Worm (Caenorhabditis elegans): ENCODE results near the gene nspf-1.

DNA sequence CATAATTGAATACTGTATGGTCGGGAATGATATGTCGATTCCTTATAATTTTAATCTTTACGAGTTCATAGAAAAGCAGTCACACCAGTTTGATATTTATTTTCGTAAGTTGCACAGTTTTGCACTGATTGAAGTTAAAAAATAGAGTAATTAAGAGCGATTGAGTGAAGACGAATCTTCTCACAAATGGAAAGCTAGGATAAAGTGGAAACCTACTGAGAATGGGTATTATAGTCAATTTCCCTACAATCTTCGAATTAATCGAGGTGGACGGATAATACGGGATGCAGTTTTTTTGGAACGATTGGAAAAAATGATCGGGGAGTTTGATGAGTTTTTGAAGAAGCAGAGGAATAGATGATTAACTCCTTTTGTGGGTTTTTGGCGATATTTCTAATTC lies 46.4 kb upstream of the nspf-1 start, which contains the start of gene F22E5.23:
- TF ChIP-seq nhr-237 (tag; optimal IDR thresholded peaks at IDR 0.05) = no peak
- no peak for TF ChIP-seq aly-2 (tag; optimal IDR thresholded peaks at IDR 0.05)
- TF ChIP-seq ceh-82 (tag; optimal IDR thresholded peaks at IDR 0.05) = no peak
- TF ChIP-seq zag-1 (tag; optimal IDR thresholded peaks at IDR 0.05) = no peak
- no peak for TF ChIP-seq nhr-6 (tag; optimal IDR thresholded peaks at IDR 0.05)
- TF ChIP-seq ztf-4 (tag; optimal IDR thresholded peaks at IDR 0.05) = no peak
- TF ChIP-seq dmd-4 (tag; optimal IDR thresholded peaks at IDR 0.05) = no peak
- no peak for TF ChIP-seq unc-39 (tag; optimal IDR thresholded peaks at IDR 0.05)
- TF ChIP-seq nhr-10 (tag; optimal IDR thresholded peaks at IDR 0.05) = no peak
- no peak for TF ChIP-seq ama-1 (optimal IDR thresholded peaks at IDR 0.05)
- TF ChIP-seq lin-39 (tag; optimal IDR thresholded peaks at IDR 0.05) = no peak
- TF ChIP-seq C34F6.9 (tag; optimal IDR thresholded peaks at IDR 0.05) = no peak
- TF ChIP-seq mdl-1 (tag; optimal IDR thresholded peaks at IDR 0.05) = no peak
- no peak for TF ChIP-seq unc-62 (GFP tag; optimal IDR thresholded peaks at IDR 0.05)

Measured in whole organism, L2 larva.